Worm (Caenorhabditis elegans) whole organism, L4 larva: Measurements from ENCODE around the gene fbxb-112.
"Not testable (repeated sequence)": the region's sequence is repeated elsewhere in the genome, so short reads cannot be mapped to it uniquely, and the experiment has no call there.

Experiments used
- F26F4.8 ChIP-seq: fragments of 200-800 bp; sonication (Bioruptor generic); conservative IDR thresholded peaks from 2 replicates; pipeline ENCODE4 v1.3.6; 2022; ENCODE audit warnings: missing genetic modification characterization, missing compliant biosample characterization
- T20F7.1 ChIP-seq: fragments of 200-800 bp; sonication (Bioruptor generic); optimal IDR thresholded peaks from 2 replicates; lab custom pipeline; 2018; ENCODE audit warnings: mild to moderate bottlenecking, missing genetic modification characterization, missing compliant biosample characterization
- aha-1 ChIP-seq: fragments of 150-350 bp; peaks from one replicate; lab custom pipeline; 2014; ENCODE audit warnings: missing biosample characterization, missing genetic modification characterization
- ceh-20 ChIP-seq: fragments of 200-800 bp; sonication (Bioruptor generic); IDR thresholded peaks from 2 replicates; pipeline ENCODE4 v1.3.6; 2022; ENCODE audit warnings: missing genetic modification reagents, missing genetic modification characterization, missing compliant biosample characterization
- daf-19 ChIP-seq: fragments of 200-800 bp; sonication (Bioruptor generic); conservative IDR thresholded peaks from 2 replicates; pipeline ENCODE4 v1.3.6; 2022; ENCODE audit warnings: missing genetic modification characterization, missing compliant biosample characterization
- fos-1 ChIP-seq: fragments of 150-350 bp; optimal IDR thresholded peaks from 2 replicates; lab custom pipeline; 2014; ENCODE audit warnings: missing biosample characterization, missing genetic modification characterization
- lin-39 ChIP-seq: fragments of 150-350 bp; optimal IDR thresholded peaks from 2 replicates; lab custom pipeline; 2014; ENCODE audit warnings: missing biosample characterization, missing genetic modification reagents, missing genetic modification characterization
- mdl-1 ChIP-seq, 2 experiments: fragments of 150-350 bp in 1 of 2; sonication (generic microtip) in 1 of 2; optimal IDR thresholded peaks; 2 replicates each; lab custom pipeline; 2014 to 2017; ENCODE audit warnings: missing biosample characterization in 2 of 2, missing genetic modification characterization in 2 of 2
- skn-1 ChIP-seq: fragments of 150-350 bp; optimal IDR thresholded peaks from 2 replicates; lab custom pipeline; 2014; ENCODE audit warnings: missing biosample characterization, missing genetic modification characterization
- snpc-4 ChIP-seq: fragments of 150-350 bp; optimal IDR thresholded peaks from 2 replicates; lab custom pipeline; 2014; ENCODE audit warnings: missing biosample characterization, missing genetic modification characterization
- spr-1 ChIP-seq: sonication (generic microtip); optimal IDR thresholded peaks from 2 replicates; lab custom pipeline; 2016; ENCODE audit warnings: mild to moderate bottlenecking, missing genetic modification characterization, missing compliant biosample characterization
- unc-130 ChIP-seq: sonication (generic microtip); optimal IDR thresholded peaks from 2 replicates; lab custom pipeline; 2016; ENCODE audit warnings: missing genetic modification reagents, missing genetic modification characterization, missing compliant biosample characterization
- unc-62 ChIP-seq, 3 experiments: fragments of 150-350 bp in 1 of 3; sonication (generic microtip); optimal IDR thresholded peaks in 2 of 3; peaks in 1 of 3; 1 replicate in 1 of 3; 2 replicates in 2 of 3; lab custom pipeline; 2014 to 2017; ENCODE audit warnings: missing biosample characterization in 3 of 3, missing genetic modification characterization in 3 of 3, missing genetic modification reagents in 3 of 3, missing genotype in 1 of 3

DNA sequence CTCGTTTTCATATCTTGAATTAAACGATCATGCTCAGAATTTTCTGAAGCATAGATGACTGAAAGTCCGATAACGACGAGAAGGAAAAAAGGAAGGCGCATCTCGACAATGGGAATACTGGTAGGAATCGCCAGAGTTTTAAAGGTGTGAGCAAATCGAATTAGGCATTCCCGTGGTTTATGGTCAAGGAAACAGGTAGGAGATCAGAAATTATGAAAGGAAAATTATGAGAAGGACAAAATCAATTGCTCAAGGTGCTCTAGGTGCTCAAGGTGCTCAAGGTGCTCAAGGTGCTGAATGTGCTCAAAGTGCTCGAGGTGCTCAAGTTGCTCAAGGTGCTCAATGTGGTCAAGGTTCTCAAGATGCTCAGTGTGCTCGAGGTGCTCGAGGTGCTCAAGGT, 26.3 kb upstream of the fbxb-112 start, which contains the start of gene C16C8.10:
- TF ChIP-seq aha-1; T20F7.1 (GFP tag; lab: Kevin White, UChicago); unc-130 (GFP tag; lab: Kevin White, UChicago); ceh-20; F26F4.8 (GFP tag; lab: Robert Waterston, UW); fos-1 (tag; lab: Kevin White, UChicago); unc-62 (tag; optimal IDR thresholded peaks at IDR 0.05; lab: Kevin White, UChicago); mdl-1 (tag; optimal IDR thresholded peaks at IDR 0.05; lab: Kevin White, UChicago); daf-19 (GFP tag; lab: Robert Waterston, UW); lin-39 (tag; lab: Kevin White, UChicago); spr-1 (tag; lab: Kevin White, UChicago); skn-1 (tag; lab: Kevin White, UChicago); snpc-4 (tag; lab: Kevin White, UChicago): not testable (repeated sequence)
- peak in 1 of 2 experiments; percentile 23 for TF ChIP-seq unc-62 (GFP tag; optimal IDR thresholded peaks at IDR 0.05 in 1 of 2; lab: Kevin White, UChicago)
